Worm (Caenorhabditis elegans): ENCODE data around the gene msp-77.

ce11 chrIV:9903608-9904007, 9.2 kb downstream of the msp-77 start, which contains the start of gene best-13:
- TF ChIP-seq him-1 (tag; optimal IDR thresholded peaks at IDR 0.05) (no peak), dao-5 (tag; optimal IDR thresholded peaks at IDR 0.05) (no peak), W03F9.2 (tag; optimal IDR thresholded peaks at IDR 0.05) (no peak)
